Worm (Caenorhabditis elegans): ENCODE results near the gene aqp-4.

Gene aqp-4

DNA sequence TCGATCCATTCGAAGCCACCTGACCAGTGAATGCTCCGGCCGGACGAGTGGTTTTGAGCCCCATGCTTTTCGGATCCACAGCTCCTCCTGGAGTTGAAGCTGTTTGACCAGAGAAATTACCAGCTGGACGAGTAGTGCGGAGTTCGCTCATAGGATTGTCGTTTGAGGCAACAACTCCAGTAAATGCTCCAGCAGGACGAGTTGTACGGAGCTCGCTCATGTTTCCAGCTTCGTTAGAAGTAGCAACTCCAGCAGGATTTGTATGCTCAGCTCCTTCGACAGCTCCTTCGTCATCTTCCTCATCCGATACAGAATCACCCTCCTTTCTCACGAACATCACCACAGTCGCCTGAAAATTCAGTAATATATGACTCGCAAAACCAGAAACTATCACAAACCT lies 16.2 kb downstream of the aqp-4 start:
- TF ChIP-seq hlh-1 (tag; optimal IDR thresholded peaks at IDR 0.05) (no peak), flh-1 (GFP tag; optimal IDR thresholded peaks at IDR 0.05) (no peak), lsy-2 (tag; optimal IDR thresholded peaks at IDR 0.05) (no peak), ces-1 (GFP tag; optimal IDR thresholded peaks at IDR 0.05) (no peak), ceh-43 (GFP tag; optimal IDR thresholded peaks at IDR 0.05) (no peak), zip-8 (tag; optimal IDR thresholded peaks at IDR 0.05) (no peak), ham-2 (GFP tag; optimal IDR thresholded peaks at IDR 0.05) (no peak), nhr-12 (tag; optimal IDR thresholded peaks at IDR 0.05) (no peak), lin-32 (GFP tag; optimal IDR thresholded peaks at IDR 0.05) (no peak), bed-3 (GFP tag; optimal IDR thresholded peaks at IDR 0.05) (no peak), mep-1 (tag; optimal IDR thresholded peaks at IDR 0.05) (no peak), unc-120 (tag; optimal IDR thresholded peaks at IDR 0.05; ENCODE audit: poor library complexity, severe bottlenecking) (no peak), mab-5 (tag; optimal IDR thresholded peaks at IDR 0.05) (no peak)

DNA sequence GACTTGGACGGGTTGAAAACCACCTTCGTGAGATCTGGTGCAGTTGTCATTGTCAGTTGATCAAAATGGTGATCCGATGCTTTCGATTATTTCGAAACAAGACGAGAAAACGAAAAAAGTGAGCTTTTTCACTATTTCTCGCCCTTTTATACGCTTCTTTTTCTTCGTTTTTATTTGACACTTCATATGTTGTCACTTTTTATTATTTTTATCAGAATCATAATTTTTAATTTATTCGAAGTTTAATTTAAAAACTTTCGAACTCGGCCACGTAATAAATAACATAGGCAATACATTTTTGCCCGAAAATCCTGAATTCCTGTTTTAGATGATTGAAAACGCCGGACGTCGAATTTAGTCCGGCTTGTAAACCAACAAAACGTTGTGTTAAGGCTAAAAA lies 17.1 kb downstream of the aqp-4 start, which contains the start of gene F58E6.5:
Gene F58E6.5 (minus strand): TSS at position 101 of the 400 bp plus-strand sequence.
- TF ChIP-seq elt-1 (tag; optimal IDR thresholded peaks at IDR 0.05; ENCODE audit: borderline replicate concordance, insufficient read depth) (no peak), unc-39 (tag; optimal IDR thresholded peaks at IDR 0.05) (no peak)

DNA sequence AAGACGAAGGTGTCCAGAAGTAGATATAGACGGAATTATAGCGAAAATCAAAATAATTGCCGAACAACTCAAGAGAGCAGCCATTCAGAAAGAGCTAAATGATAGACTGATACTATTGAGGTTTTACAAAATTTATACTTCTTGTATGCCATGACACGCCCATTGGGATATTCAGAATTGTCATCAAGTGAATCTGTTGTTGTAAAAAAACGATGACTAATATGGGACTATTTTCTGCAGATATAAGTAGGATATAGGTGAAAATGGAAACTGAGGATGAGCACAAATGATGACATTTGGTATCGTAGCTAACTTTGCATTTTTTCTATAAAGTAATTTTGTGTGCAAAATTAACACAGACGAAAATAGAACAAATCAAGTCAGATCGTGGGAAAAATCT lies 18.4 kb downstream of the aqp-4 start, which contains the start of gene F58E6.8:
Gene F58E6.8 (minus strand): TSS at position 101 of the 400 bp plus-strand sequence.
- no peak for TF ChIP-seq flh-1 (GFP tag; optimal IDR thresholded peaks at IDR 0.05)
- no peak for TF ChIP-seq tbx-8 (GFP tag; optimal IDR thresholded peaks at IDR 0.05)
- no peak for TF ChIP-seq ceh-83 (GFP tag; optimal IDR thresholded peaks at IDR 0.05)

DNA sequence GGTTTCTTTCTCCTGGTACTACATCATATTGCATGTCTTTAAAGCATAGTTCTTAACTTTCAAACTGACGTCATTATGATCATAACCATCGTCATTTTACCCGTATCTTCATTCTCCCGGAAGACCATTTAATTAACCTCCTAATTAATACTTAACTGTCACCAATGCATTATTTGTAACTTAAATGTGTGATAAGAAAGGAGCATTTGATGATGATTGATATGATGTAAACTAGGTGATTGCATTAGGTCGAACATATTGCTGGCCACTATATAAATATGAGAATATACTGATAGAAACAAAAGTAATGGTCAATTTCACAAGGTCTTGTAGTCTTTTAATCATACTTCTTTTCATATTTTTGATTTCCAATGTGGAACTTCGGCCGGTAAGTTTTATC lies 18.9 kb downstream of the aqp-4 start, which contains the start of gene hrg-3:
Gene hrg-3 (plus strand): TSS at position 227 of the 400 bp plus-strand sequence.
- TF ChIP-seq nhr-76 (tag; optimal IDR thresholded peaks at IDR 0.05) (no peak), nhr-28 (tag; optimal IDR thresholded peaks at IDR 0.05) (no peak), unc-120 (tag; optimal IDR thresholded peaks at IDR 0.05; ENCODE audit: poor library complexity, severe bottlenecking) (no peak), zip-8 (tag; optimal IDR thresholded peaks at IDR 0.05) (no peak), M03D4.4 (tag; optimal IDR thresholded peaks at IDR 0.05) (no peak), mab-5 (tag; optimal IDR thresholded peaks at IDR 0.05) (no peak), ham-2 (GFP tag; optimal IDR thresholded peaks at IDR 0.05) (no peak), elt-3 (tag; optimal IDR thresholded peaks at IDR 0.05) (no peak), unc-39 (tag; optimal IDR thresholded peaks at IDR 0.05) (no peak), ztf-11 (tag; optimal IDR thresholded peaks at IDR 0.05) (no peak), lsy-2 (tag; optimal IDR thresholded peaks at IDR 0.05) (no peak), blmp-1 (tag; optimal IDR thresholded peaks at IDR 0.05) (no peak), hlh-1 (tag; optimal IDR thresholded peaks at IDR 0.05) (no peak), sptf-1 (tag; optimal IDR thresholded peaks at IDR 0.05) (no peak), mep-1 (tag; optimal IDR thresholded peaks at IDR 0.05) (no peak), elt-1 (tag; optimal IDR thresholded peaks at IDR 0.05; ENCODE audit: borderline replicate concordance, insufficient read depth) (no peak), nhr-12 (tag; optimal IDR thresholded peaks at IDR 0.05) (no peak), cnd-1 (tag; optimal IDR thresholded peaks at IDR 0.05) (no peak), ceh-39 (tag; optimal IDR thresholded peaks at IDR 0.05) (no peak), bed-3 (GFP tag; optimal IDR thresholded peaks at IDR 0.05) (no peak)

DNA sequence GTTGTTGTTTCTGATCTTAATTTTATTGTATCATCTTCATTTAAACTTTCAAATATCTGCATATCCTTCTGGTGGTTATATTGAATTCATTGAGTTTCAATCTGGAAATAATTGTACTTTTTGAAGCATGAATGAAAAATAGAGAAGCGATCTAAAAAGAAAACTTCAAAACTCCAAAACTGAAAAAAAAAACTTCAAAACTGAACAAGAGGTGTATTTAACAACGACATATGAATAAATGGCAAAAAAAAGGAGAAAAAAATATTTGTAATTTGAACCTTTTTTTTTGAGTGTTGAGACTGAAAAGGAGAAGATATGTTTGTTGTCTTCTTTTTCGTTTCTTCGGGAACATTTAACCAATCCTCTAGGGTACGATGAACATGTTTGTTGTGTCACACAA lies 20.5 kb downstream of the aqp-4 start, which contains the start of gene F58E6.11:
Gene F58E6.11 (minus strand): TSS at position 101 of the 400 bp plus-strand sequence.
- TF ChIP-seq ceh-83 (GFP tag; optimal IDR thresholded peaks at IDR 0.05) (no peak), tbx-8 (GFP tag; optimal IDR thresholded peaks at IDR 0.05) (no peak), snpc-4 (tag; optimal IDR thresholded peaks at IDR 0.05) (no peak)

DNA sequence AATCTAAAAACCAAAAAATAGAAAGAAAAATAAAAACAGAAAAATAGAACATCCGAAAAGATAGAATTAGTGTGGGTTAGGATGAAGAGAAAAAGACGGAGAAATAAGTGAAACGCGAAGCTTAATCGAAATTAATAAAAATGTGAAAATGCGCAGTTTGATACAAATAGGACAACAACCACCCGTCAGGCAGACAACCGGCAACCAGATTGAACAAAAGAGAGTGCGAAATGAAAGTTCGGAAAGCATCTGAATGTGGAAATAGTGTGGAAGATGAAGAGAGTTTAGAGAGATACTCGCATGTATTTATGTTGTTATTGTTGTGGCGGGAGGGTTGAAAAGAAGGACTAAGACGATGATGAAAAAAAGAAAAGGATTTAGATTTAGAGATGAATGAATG lies 21.1 kb downstream of the aqp-4 start:
- TF ChIP-seq nhr-2 (tag; optimal IDR thresholded peaks at IDR 0.05) (no peak), blmp-1 (tag; optimal IDR thresholded peaks at IDR 0.05) (peak; percentile 74)

DNA sequence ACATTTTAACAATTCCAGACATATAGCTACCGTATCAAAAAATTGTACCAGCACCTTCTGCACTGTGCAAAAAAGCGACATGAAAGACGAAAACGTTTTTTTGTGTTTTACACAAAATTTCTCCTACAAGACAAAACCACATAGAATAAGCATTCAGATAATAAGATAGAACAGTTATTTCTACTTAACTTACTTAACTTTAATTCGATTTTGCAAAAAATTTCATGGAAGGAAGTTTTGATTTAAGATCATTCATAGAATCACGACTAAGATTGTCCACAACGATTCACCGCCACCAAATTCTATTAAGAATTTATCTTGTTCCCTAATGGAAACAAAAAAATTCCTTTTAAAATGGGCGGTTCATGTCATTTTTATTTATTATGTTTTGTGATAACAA lies 26.4 kb downstream of the aqp-4 start:
- TF ChIP-seq ces-1 (GFP tag; optimal IDR thresholded peaks at IDR 0.05) (peak; percentile 94), elt-1 (tag; optimal IDR thresholded peaks at IDR 0.05; ENCODE audit: borderline replicate concordance, insufficient read depth) (no peak)

All from whole organism, mixed stage, embryonic.